Fruit fly (Drosophila melanogaster) whole organism, prepupa: ENCODE results near the gene Urm1.
A peak's percentile ranks its signal among the peaks of the same experiment; 100 is the strongest.

ENCODE experiments used
- CG10631 ChIP-seq: fragments of 200-800 bp; sonication (Bioruptor generic); optimal IDR thresholded peaks from 2 replicates; lab custom pipeline; 2016; ENCODE audit warnings: missing biosample characterization, missing genetic modification characterization
- CG10669 ChIP-seq: fragments of 200-800 bp; sonication (Bioruptor generic); optimal IDR thresholded peaks from 3 replicates; lab custom pipeline; 2018; ENCODE audit warnings: missing biosample characterization, mild to moderate bottlenecking, missing genetic modification characterization, moderate library complexity
- CG11294 ChIP-seq: fragments of 200-800 bp; sonication (Bioruptor generic); IDR thresholded peaks from 2 replicates; pipeline ENCODE4 v1.3.6; 2022; ENCODE audit warnings: missing biosample characterization, missing genetic modification characterization
- CG11762 ChIP-seq: fragments of 200-800 bp; sonication (Bioruptor generic); optimal IDR thresholded peaks from 3 replicates; lab custom pipeline; 2016; ENCODE audit warnings: missing biosample characterization, missing genetic modification characterization; ENCODE audit not compliant: insufficient read depth
- CG15336 ChIP-seq: fragments of 200-800 bp; sonication (Bioruptor generic); IDR thresholded peaks from 2 replicates; pipeline ENCODE4 v1.3.6; 2022; ENCODE audit warnings: missing biosample characterization, missing genetic modification characterization
- CG1621 ChIP-seq: fragments of 200-800 bp; sonication (Bioruptor generic); optimal IDR thresholded peaks from 3 replicates; lab custom pipeline; 2018; ENCODE audit warnings: missing biosample characterization, mild to moderate bottlenecking, missing genetic modification characterization
- CG16779 ChIP-seq: fragments of 200-800 bp; sonication (Bioruptor generic); optimal IDR thresholded peaks from 3 replicates; lab custom pipeline; 2017; ENCODE audit warnings: missing biosample characterization, mild to moderate bottlenecking, missing genetic modification characterization
- CG3032 ChIP-seq: fragments of 200-800 bp; optimal IDR thresholded peaks from 2 replicates; lab custom pipeline; 2019; ENCODE audit warnings: missing biosample characterization, mild to moderate bottlenecking, missing genetic modification characterization, moderate library complexity
- CG32006 ChIP-seq: fragments of 200-800 bp; sonication (Bioruptor generic); optimal IDR thresholded peaks from 3 replicates; lab custom pipeline; 2017; ENCODE audit warnings: missing biosample characterization, mild to moderate bottlenecking, missing genetic modification characterization
- CG34406 ChIP-seq: fragments of 200-800 bp; sonication (Bioruptor generic); optimal IDR thresholded peaks from 3 replicates; lab custom pipeline; 2016; ENCODE audit warnings: missing biosample characterization, missing genetic modification characterization
- CG3919 ChIP-seq: fragments of 200-800 bp; sonication (Bioruptor generic); optimal IDR thresholded peaks from 3 replicates; lab custom pipeline; 2016; ENCODE audit warnings: missing biosample characterization, missing genetic modification characterization
- CG4318 ChIP-seq: fragments of 200-800 bp; sonication (Bioruptor generic); optimal IDR thresholded peaks from 3 replicates; lab custom pipeline; 2017; ENCODE audit warnings: missing biosample characterization, mild to moderate bottlenecking, missing genetic modification characterization
- CG6163 ChIP-seq: fragments of 200-800 bp; sonication (Bioruptor generic); IDR thresholded peaks from 3 replicates; pipeline ENCODE4 v1.3.6; 2022; ENCODE audit warnings: missing biosample characterization, missing genetic modification characterization
- CG6276 ChIP-seq: fragments of 200-800 bp; sonication (Bioruptor generic); optimal IDR thresholded peaks from 2 replicates; lab custom pipeline; 2017; ENCODE audit warnings: missing biosample characterization, mild to moderate bottlenecking, missing genetic modification characterization
- CG6808 ChIP-seq: fragments of 200-800 bp; sonication (Bioruptor generic); optimal IDR thresholded peaks from 3 replicates; lab custom pipeline; 2017; ENCODE audit warnings: missing biosample characterization, missing genetic modification characterization, mild to moderate bottlenecking, moderate library complexity, missing genetic modification reagents
- CG8119 ChIP-seq: fragments of 200-800 bp; sonication (Bioruptor generic); IDR thresholded peaks from 3 replicates; pipeline ENCODE4 v1.3.6; 2022; ENCODE audit warnings: missing biosample characterization, missing genetic modification characterization
- CG9139 ChIP-seq: fragments of 200-800 bp; sonication (Bioruptor generic); optimal IDR thresholded peaks from 3 replicates; lab custom pipeline; 2017; ENCODE audit warnings: missing biosample characterization, mild to moderate bottlenecking, missing genetic modification characterization
- Eip75B ChIP-seq: fragments of 200-800 bp; sonication (Bioruptor generic); optimal IDR thresholded peaks from 3 replicates; lab custom pipeline; 2016; ENCODE audit warnings: missing biosample characterization, missing genetic modification characterization
- Eip78C ChIP-seq: fragments of 200-800 bp; sonication (Bioruptor generic); peaks from one replicate; lab custom pipeline; 2016; ENCODE audit warnings: missing biosample characterization, missing genetic modification characterization
- Ets21C ChIP-seq: fragments of 200-800 bp; sonication (Bioruptor generic); optimal IDR thresholded peaks from 3 replicates; lab custom pipeline; 2016; ENCODE audit warnings: missing biosample characterization, missing genetic modification characterization
- Ets96B ChIP-seq: fragments of 200-800 bp; optimal IDR thresholded peaks from 2 replicates; lab custom pipeline; 2019; ENCODE audit warnings: missing biosample characterization, mild to moderate bottlenecking, missing genetic modification characterization, moderate library complexity
- Gug ChIP-seq: fragments of 200-800 bp; sonication (Bioruptor generic); IDR thresholded peaks from 2 replicates; pipeline ENCODE4 v1.3.6; 2022; ENCODE audit warnings: missing biosample characterization, missing genetic modification characterization
- Hr38 ChIP-seq: sonication (Bioruptor generic); optimal IDR thresholded peaks from 2 replicates; lab custom pipeline; 2016; ENCODE audit warnings: missing biosample characterization, missing genetic modification characterization
- Hr39 ChIP-seq: fragments of 200-800 bp; sonication (Bioruptor generic); optimal IDR thresholded peaks from 2 replicates; lab custom pipeline; 2016; ENCODE audit warnings: missing biosample characterization, missing genetic modification characterization
- Hr4 ChIP-seq: fragments of 200-800 bp; sonication (Bioruptor generic); optimal IDR thresholded peaks from 3 replicates; lab custom pipeline; 2016; ENCODE audit warnings: missing biosample characterization, missing genetic modification characterization
- Lpt ChIP-seq: fragments of 200-800 bp; sonication (Bioruptor generic); optimal IDR thresholded peaks from 3 replicates; lab custom pipeline; 2016; ENCODE audit warnings: missing biosample characterization, missing genetic modification characterization
- OdsH ChIP-seq: fragments of 200-800 bp; sonication (Bioruptor generic); optimal IDR thresholded peaks from 3 replicates; lab custom pipeline; 2016; ENCODE audit warnings: missing biosample characterization, missing genetic modification characterization
- Smox ChIP-seq: fragments of 200-800 bp; sonication (Bioruptor generic); optimal IDR thresholded peaks from 3 replicates; lab custom pipeline; 2016; ENCODE audit warnings: missing biosample characterization, missing genetic modification characterization
- Sox14 ChIP-seq: fragments of 200-800 bp; sonication (Bioruptor generic); optimal IDR thresholded peaks from 3 replicates; lab custom pipeline; 2016; ENCODE audit warnings: missing biosample characterization, missing genetic modification characterization
- acj6 ChIP-seq: fragments of 200-800 bp; sonication (Bioruptor generic); optimal IDR thresholded peaks from 3 replicates; lab custom pipeline; 2016; ENCODE audit warnings: missing biosample characterization, missing genetic modification characterization
- cyc ChIP-seq: fragments of 200-800 bp; sonication (Bioruptor generic); optimal IDR thresholded peaks from 3 replicates; lab custom pipeline; 2016; ENCODE audit warnings: missing biosample characterization, missing genetic modification characterization
- dsx ChIP-seq: fragments of 200-800 bp; optimal IDR thresholded peaks from 3 replicates; lab custom pipeline; 2019; ENCODE audit warnings: missing biosample characterization, mild to moderate bottlenecking, missing genetic modification characterization, moderate library complexity; ENCODE audit not compliant: poor library complexity, severe bottlenecking
- eg ChIP-seq: fragments of 200-800 bp; sonication (Bioruptor generic); IDR thresholded peaks from 3 replicates; pipeline ENCODE4 v1.3.6; 2022; ENCODE audit warnings: missing biosample characterization, missing genetic modification characterization
- fd85E ChIP-seq: fragments of 200-800 bp; sonication (Bioruptor generic); optimal IDR thresholded peaks from 3 replicates; lab custom pipeline; 2016; ENCODE audit warnings: missing biosample characterization, missing genetic modification characterization
- fkh ChIP-seq: fragments of 200-800 bp; sonication (Bioruptor generic); optimal IDR thresholded peaks from 3 replicates; lab custom pipeline; 2017; ENCODE audit warnings: missing biosample characterization, mild to moderate bottlenecking, missing genetic modification characterization, moderate library complexity
- net ChIP-seq: fragments of 200-800 bp; sonication (Bioruptor generic); optimal IDR thresholded peaks from 3 replicates; lab custom pipeline; 2016; ENCODE audit warnings: missing biosample characterization, missing genetic modification characterization
- pdm3 ChIP-seq: fragments of 200-800 bp; sonication (Bioruptor generic); optimal IDR thresholded peaks from 3 replicates; lab custom pipeline; 2016; ENCODE audit warnings: missing biosample characterization, missing genetic modification characterization
- salr ChIP-seq, 2 experiments: fragments of 200-800 bp; sonication (Bioruptor generic); optimal IDR thresholded peaks; 3 replicates each; lab custom pipeline; 2016 to 2018; ENCODE audit warnings: missing biosample characterization in 2 of 2, missing genetic modification characterization in 2 of 2, mild to moderate bottlenecking in 1 of 2
- spab ChIP-seq: fragments of 200-800 bp; sonication (Bioruptor generic); optimal IDR thresholded peaks from 2 replicates; lab custom pipeline; 2017; ENCODE audit warnings: missing biosample characterization, mild to moderate bottlenecking, missing genetic modification characterization, missing genetic modification reagents
- ss ChIP-seq, 2 experiments: fragments of 200-800 bp; sonication (Bioruptor generic); optimal IDR thresholded peaks; 2 replicates in 1 of 2; 3 replicates in 1 of 2; lab custom pipeline; 2017 to 2018; ENCODE audit warnings: mild to moderate bottlenecking in 2 of 2, missing biosample characterization in 2 of 2, missing genetic modification characterization in 2 of 2, moderate library complexity in 1 of 2
- svp ChIP-seq: fragments of 200-800 bp; sonication (Bioruptor generic); peaks from one replicate; lab custom pipeline; 2016; ENCODE audit warnings: missing biosample characterization, missing genetic modification characterization
- vri ChIP-seq: fragments of 200-800 bp; sonication (Bioruptor generic); optimal IDR thresholded peaks from 3 replicates; lab custom pipeline; 2016; ENCODE audit warnings: missing biosample characterization, mild to moderate bottlenecking, missing genetic modification characterization

The Urm1 gene

dm6 chr3L:7639533-7639932, 713 bp downstream of the Urm1 start:
- TF ChIP-seq Eip78C, result peak; percentile 28
- no peak for TF ChIP-seq CG9139 (GFP tag; lab: Kevin White, UChicago)

- TF ChIP-seq Ets21C (GFP tag; lab: Kevin White, UChicago) (no peak), Gug (GFP tag; lab: Robert Waterston, UW) (peak; percentile 56; the same call in 1 of the 2 replicates)
Observed at dm6 chr3L:7634743-7635469, 5.3 kb downstream of the Urm1 start.

dm6 chr3L:7633619-7634018, 6.6 kb downstream of the Urm1 start:
- TF ChIP-seq svp (GFP tag; lab: Kevin White, UChicago), result peak; percentile 92
- TF ChIP-seq spab (GFP tag; lab: Kevin White, UChicago), result no peak

dm6 chr3L:7632540-7633263, 7.5 kb downstream of the Urm1 start:
- TF ChIP-seq fd85E (GFP tag; lab: Kevin White, UChicago), result no peak
- peak; percentile 3 for TF ChIP-seq CG9139 (GFP tag; lab: Kevin White, UChicago)
- peak; percentile 61 for TF ChIP-seq CG10631 (GFP tag; lab: Kevin White, UChicago)
- TF ChIP-seq dsx (GFP tag; lab: Kevin White, UChicago), result peak; percentile 67
- peak; percentile 56 for TF ChIP-seq Sox14
- peak; percentile 59 for TF ChIP-seq CG3032 (tag; lab: Kevin White, UChicago)
- TF ChIP-seq Hr4 (GFP tag; lab: Kevin White, UChicago), result peak; percentile 78
- peak; percentile 39 to 42 for TF ChIP-seq ss (GFP tag; optimal IDR thresholded peaks at IDR 0.05; lab: Kevin White, UChicago)
- TF ChIP-seq CG1621, result peak; percentile 34
- peak in 1 of 2 experiments; percentile 44 for TF ChIP-seq salr (GFP tag; optimal IDR thresholded peaks at IDR 0.05; lab: Kevin White, UChicago)
- TF ChIP-seq Ets96B (tag; lab: Kevin White, UChicago), result peak; percentile 61
- peak; percentile 71; the same call in 2 of the 3 replicates for TF ChIP-seq CG6163 (GFP tag; lab: Robert Waterston, UW)
- TF ChIP-seq CG4318 (GFP tag; lab: Kevin White, UChicago), result peak; percentile 28
- TF ChIP-seq acj6, result peak; percentile 44
- TF ChIP-seq eg (GFP tag; lab: Robert Waterston, UW), result peak; percentile 70
- peak; percentile 87 for TF ChIP-seq Eip78C
- TF ChIP-seq CG34406 (GFP tag; lab: Kevin White, UChicago), result no peak
- peak; percentile 40 for TF ChIP-seq spab (GFP tag; lab: Kevin White, UChicago)
- TF ChIP-seq CG6808 (GFP tag; lab: Kevin White, UChicago), result peak; percentile 55
- TF ChIP-seq Smox (GFP tag; lab: Kevin White, UChicago), result no peak
- TF ChIP-seq Eip75B (GFP tag; lab: Kevin White, UChicago), result peak; percentile 38
- TF ChIP-seq CG3919 (GFP tag; lab: Kevin White, UChicago), result peak; percentile 49
- peak; percentile 83 for TF ChIP-seq CG32006 (GFP tag; lab: Kevin White, UChicago)
- peak; percentile 79 for TF ChIP-seq svp (GFP tag; lab: Kevin White, UChicago)
- TF ChIP-seq fkh (GFP tag; lab: Kevin White, UChicago), result no peak
- peak; percentile 60 for TF ChIP-seq CG10669 (GFP tag; lab: Kevin White, UChicago)
- TF ChIP-seq Gug (GFP tag; lab: Robert Waterston, UW), result peak; percentile 51
- peak; percentile 58 for TF ChIP-seq net (GFP tag; lab: Kevin White, UChicago)
- TF ChIP-seq OdsH (GFP tag; lab: Kevin White, UChicago), result peak; percentile 60
- TF ChIP-seq CG11762, result peak; percentile 12
- TF ChIP-seq Lpt (GFP tag; lab: Kevin White, UChicago), result peak; percentile 42
- TF ChIP-seq CG15336 (GFP tag; lab: Robert Waterston, UW), result peak; percentile 82
- peak; percentile 79 for TF ChIP-seq CG8119
- TF ChIP-seq Hr39 (GFP tag; lab: Kevin White, UChicago), result no peak
- peak; percentile 44 for TF ChIP-seq CG6276 (GFP tag; lab: Kevin White, UChicago)
- TF ChIP-seq cyc (GFP tag; lab: Kevin White, UChicago), result no peak
- no peak for TF ChIP-seq Hr38
- TF ChIP-seq CG11294 (GFP tag; lab: Robert Waterston, UW), result 0 out of 2 replicates have a peak, but pooled peaks have one; percentile 16
- TF ChIP-seq CG16779 (tag; lab: Kevin White, UChicago), result peak; percentile 31
- TF ChIP-seq vri, result no peak
- peak; percentile 47 for TF ChIP-seq pdm3 (GFP tag; lab: Kevin White, UChicago)
